Worm (Caenorhabditis elegans): ENCODE measurements around the gene ilys-2.

DNA sequence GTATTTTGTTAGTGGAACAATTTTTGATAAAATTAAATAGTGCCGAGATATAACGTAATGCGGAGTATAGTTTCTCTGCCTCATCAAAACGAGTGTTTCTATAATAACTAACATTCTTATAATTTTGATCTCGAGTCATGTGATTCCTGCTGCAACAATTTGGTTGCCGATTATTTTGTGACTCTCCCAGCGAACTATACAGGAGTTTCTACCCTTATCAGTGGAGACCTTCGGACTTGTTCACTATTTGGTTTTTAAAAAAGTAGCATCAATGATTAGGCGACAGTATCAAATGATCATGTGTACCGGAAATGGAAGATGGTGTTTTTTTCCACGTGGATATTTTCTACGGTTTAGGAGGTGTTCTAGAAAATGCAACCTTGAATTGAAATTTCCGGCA lies 1.2 kb upstream of the ilys-2 start:
- TF ChIP-seq him-1 (tag; optimal IDR thresholded peaks at IDR 0.05) (no peak), W03F9.2 (tag; optimal IDR thresholded peaks at IDR 0.05) (no peak)

Measured in whole organism, L4/young adult.